Fruit fly (Drosophila melanogaster) whole organism, embryonic: ENCODE data around the gene Agpat3.

ENCODE experiments used
- B-H1 ChIP-seq: fragments of 200-800 bp; sonication (Bioruptor generic); IDR thresholded peaks from 3 replicates; pipeline ENCODE4 v1.3.6; 2022; ENCODE audit warnings: missing biosample characterization, missing genetic modification characterization
- BEAF-32 ChIP-seq: fragments of 200-800 bp; sonication (Bioruptor generic); optimal IDR thresholded peaks from 3 replicates; lab custom pipeline; 2017; ENCODE audit warnings: missing biosample characterization, missing genetic modification characterization, mild to moderate bottlenecking, moderate library complexity, missing genetic modification reagents
- CG12299 ChIP-seq: fragments of 200-800 bp; sonication (Bioruptor generic); optimal IDR thresholded peaks from 2 replicates; lab custom pipeline; 2018; ENCODE audit warnings: missing biosample characterization, mild to moderate bottlenecking, missing genetic modification characterization
- CG15696 ChIP-seq: fragments of 200-800 bp; sonication (Bioruptor generic); optimal IDR thresholded peaks from 2 replicates; lab custom pipeline; 2019; ENCODE audit warnings: missing biosample characterization, mild to moderate bottlenecking, missing genetic modification characterization, moderate library complexity
- CG1603 ChIP-seq: fragments of 200-800 bp; sonication (Bioruptor generic); optimal IDR thresholded peaks from 2 replicates; lab custom pipeline; 2019; ENCODE audit warnings: missing biosample characterization, mild to moderate bottlenecking, missing genetic modification characterization, moderate library complexity
- CG1647 ChIP-seq: fragments of 200-800 bp; sonication (Bioruptor generic); optimal IDR thresholded peaks from 3 replicates; lab custom pipeline; 2016; ENCODE audit warnings: missing biosample characterization, missing genetic modification characterization
- CG18011 ChIP-seq: fragments of 200-800 bp; sonication (Bioruptor generic); optimal IDR thresholded peaks from 2 replicates; lab custom pipeline; 2017; ENCODE audit warnings: missing biosample characterization, missing genetic modification characterization, mild to moderate bottlenecking, moderate library complexity, missing genotype
- CG18764 ChIP-seq: fragments of 200-800 bp; sonication (Bioruptor generic); optimal IDR thresholded peaks from 3 replicates; lab custom pipeline; 2016; ENCODE audit warnings: missing biosample characterization, missing genetic modification characterization
- CG2120 ChIP-seq: fragments of 200-800 bp; sonication (Bioruptor generic); optimal IDR thresholded peaks from 3 replicates; lab custom pipeline; 2016; ENCODE audit warnings: missing biosample characterization, missing genetic modification characterization
- CG3726 ChIP-seq: fragments of 200-800 bp; sonication (Bioruptor generic); IDR thresholded peaks from 3 replicates; pipeline ENCODE4, ENCODE4 v1.3.6; 2022; ENCODE audit warnings: missing biosample characterization, missing genetic modification characterization
- CG4707 ChIP-seq: fragments of 200-800 bp; sonication (Bioruptor generic); optimal IDR thresholded peaks from 2 replicates; lab custom pipeline; 2018; ENCODE audit warnings: missing biosample characterization, mild to moderate bottlenecking, missing genetic modification characterization, moderate library complexity
- CG6813 ChIP-seq: fragments of 200-800 bp; sonication (Bioruptor generic); optimal IDR thresholded peaks from 2 replicates; lab custom pipeline; 2017; ENCODE audit warnings: missing biosample characterization, missing genetic modification characterization, mild to moderate bottlenecking, moderate library complexity, missing genetic modification reagents
- CG7556 ChIP-seq: fragments of 200-800 bp; sonication (Bioruptor generic); optimal IDR thresholded peaks from 2 replicates; lab custom pipeline; 2017; ENCODE audit warnings: missing biosample characterization, mild to moderate bottlenecking, missing genetic modification characterization
- CG7987 ChIP-seq: fragments of 200-800 bp; sonication (Bioruptor generic); optimal IDR thresholded peaks from 2 replicates; lab custom pipeline; 2018; ENCODE audit warnings: missing biosample characterization, mild to moderate bottlenecking, missing genetic modification characterization, moderate library complexity
- CHES-1-like ChIP-seq: fragments of 200-800 bp; sonication (Bioruptor generic); optimal IDR thresholded peaks from 2 replicates; lab custom pipeline; 2016; ENCODE audit warnings: missing biosample characterization, missing genetic modification characterization
- CoRest ChIP-seq: fragments of 200-800 bp; sonication (Bioruptor generic); optimal IDR thresholded peaks from 3 replicates; lab custom pipeline; 2018; ENCODE audit warnings: missing biosample characterization, mild to moderate bottlenecking, missing genetic modification characterization, moderate library complexity
- D19A ChIP-seq: fragments of 200-800 bp; optimal IDR thresholded peaks from 3 replicates; lab custom pipeline; 2019; ENCODE audit warnings: missing biosample characterization, mild to moderate bottlenecking, missing genetic modification characterization, moderate library complexity
- Dp ChIP-seq: fragments of 200-800 bp; sonication (Bioruptor generic); optimal IDR thresholded peaks from 2 replicates; lab custom pipeline; 2018; ENCODE audit warnings: missing biosample characterization, mild to moderate bottlenecking, missing genetic modification characterization, moderate library complexity
- Dref ChIP-seq: fragments of 200-800 bp; sonication (Bioruptor generic); IDR thresholded peaks from 2 replicates; pipeline ENCODE4 v1.3.6; 2022; ENCODE audit warnings: missing biosample characterization, missing genetic modification characterization
- Eip74EF ChIP-seq, 2 experiments: fragments of 200-800 bp in 1 of 2; fragments of >200 bp in 1 of 2; sonication (Bioruptor generic) in 1 of 2; optimal IDR thresholded peaks; 2 replicates each; lab custom pipeline; 2017 to 2019; ENCODE audit warnings: missing biosample characterization in 2 of 2, missing genetic modification characterization in 2 of 2, mild to moderate bottlenecking in 1 of 2, moderate library complexity in 1 of 2
- Fer3 ChIP-seq: fragments of 200-800 bp; sonication (Bioruptor generic); optimal IDR thresholded peaks from 2 replicates; lab custom pipeline; 2018; ENCODE audit warnings: missing biosample characterization, mild to moderate bottlenecking, missing genetic modification characterization, moderate library complexity
- H15 ChIP-seq: fragments of 200-800 bp; sonication (Bioruptor generic); IDR thresholded peaks from 3 replicates; pipeline ENCODE4 v1.3.6; 2022; ENCODE audit warnings: missing biosample characterization, missing genetic modification characterization
- Nf-YB ChIP-seq: fragments of 200-800 bp; sonication (Bioruptor generic); optimal IDR thresholded peaks from 3 replicates; lab custom pipeline; 2019; ENCODE audit warnings: missing biosample characterization, mild to moderate bottlenecking, missing genetic modification characterization, moderate library complexity
- Opbp ChIP-seq: fragments of 200-800 bp; sonication (Bioruptor generic); IDR thresholded peaks from 3 replicates; pipeline ENCODE4 v1.3.6; 2022; ENCODE audit warnings: missing biosample characterization, missing genetic modification characterization; ENCODE audit not compliant: partially characterized antibody
- Optix ChIP-seq: fragments of 200-800 bp; sonication (Bioruptor generic); IDR thresholded peaks from 3 replicates; pipeline ENCODE4 v1.3.6; 2022; ENCODE audit warnings: missing biosample characterization, missing genetic modification characterization
- PHDP ChIP-seq: fragments of 200-800 bp; sonication (Bioruptor generic); optimal IDR thresholded peaks from 3 replicates; lab custom pipeline; 2018; ENCODE audit warnings: missing biosample characterization, mild to moderate bottlenecking, missing genetic modification characterization, moderate library complexity
- Scr ChIP-seq: fragments of 200-800 bp; sonication (Bioruptor generic); IDR thresholded peaks from 2 replicates; pipeline ENCODE4 v1.3.6; 2022; ENCODE audit warnings: missing biosample characterization, missing genetic modification characterization; ENCODE audit not compliant: partially characterized antibody
- Sin3A ChIP-seq: fragments of >200 bp; optimal IDR thresholded peaks from 2 replicates; lab custom pipeline; 2018
- Six4 ChIP-seq: fragments of 200-800 bp; sonication (Bioruptor generic); optimal IDR thresholded peaks from 2 replicates; lab custom pipeline; 2016; ENCODE audit warnings: missing biosample characterization, missing genetic modification characterization
- Sox100B ChIP-seq: fragments of 200-800 bp; sonication (Bioruptor generic); optimal IDR thresholded peaks from 3 replicates; lab custom pipeline; 2018; ENCODE audit warnings: missing biosample characterization, mild to moderate bottlenecking, missing genetic modification characterization
- al ChIP-seq: fragments of 200-800 bp; sonication (Bioruptor generic); IDR thresholded peaks from 2 replicates; pipeline ENCODE4 v1.3.6; 2022; ENCODE audit warnings: missing biosample characterization, missing genetic modification characterization
- az2 ChIP-seq: fragments of 200-800 bp; sonication (Bioruptor generic); optimal IDR thresholded peaks from 3 replicates; lab custom pipeline; 2016; ENCODE audit warnings: missing biosample characterization, missing genetic modification characterization
- bcd ChIP-seq: fragments of 200-800 bp; sonication (Bioruptor generic); optimal IDR thresholded peaks from 2 replicates; lab custom pipeline; 2017; ENCODE audit warnings: missing biosample characterization, mild to moderate bottlenecking, missing genetic modification characterization
- bigmax ChIP-seq: fragments of 200-800 bp; sonication (Bioruptor generic); optimal IDR thresholded peaks from 2 replicates; lab custom pipeline; 2018; ENCODE audit warnings: missing biosample characterization, mild to moderate bottlenecking, missing genetic modification characterization
- cg ChIP-seq: fragments of 200-800 bp; sonication (Bioruptor generic); optimal IDR thresholded peaks from 3 replicates; lab custom pipeline; 2019; ENCODE audit warnings: missing biosample characterization, mild to moderate bottlenecking, missing genetic modification characterization, moderate library complexity
- cwo ChIP-seq: fragments of 200-800 bp; sonication (Bioruptor generic); optimal IDR thresholded peaks from 3 replicates; lab custom pipeline; 2017; ENCODE audit warnings: missing biosample characterization, missing genetic modification characterization, mild to moderate bottlenecking, moderate library complexity, missing genetic modification reagents
- ems ChIP-seq: fragments of 200-800 bp; sonication (Bioruptor generic); optimal IDR thresholded peaks from 3 replicates; lab custom pipeline; 2016; ENCODE audit warnings: missing biosample characterization, missing genetic modification characterization
- fd3F ChIP-seq: fragments of 200-800 bp; sonication (Bioruptor generic); optimal IDR thresholded peaks from 2 replicates; lab custom pipeline; 2018; ENCODE audit warnings: missing biosample characterization, mild to moderate bottlenecking, missing genetic modification characterization, moderate library complexity
- fru ChIP-seq: fragments of >200 bp; optimal IDR thresholded peaks from 2 replicates; lab custom pipeline; 2017
- gem ChIP-seq: fragments of 200-800 bp; sonication (Bioruptor generic); optimal IDR thresholded peaks from 2 replicates; lab custom pipeline; 2019; ENCODE audit warnings: missing biosample characterization, mild to moderate bottlenecking, missing genetic modification characterization, moderate library complexity
- gfzf ChIP-seq: fragments of 200-800 bp; sonication (Bioruptor generic); optimal IDR thresholded peaks from 2 replicates; lab custom pipeline; 2016; ENCODE audit warnings: missing biosample characterization, mild to moderate bottlenecking, missing genetic modification characterization, moderate library complexity
- maf-S ChIP-seq: fragments of 200-800 bp; sonication (Bioruptor generic); optimal IDR thresholded peaks from 2 replicates; lab custom pipeline; 2016; ENCODE audit warnings: missing biosample characterization, missing genetic modification characterization
- odd ChIP-seq: fragments of 200-800 bp; sonication (Bioruptor generic); optimal IDR thresholded peaks from 2 replicates; lab custom pipeline; 2017; ENCODE audit warnings: missing biosample characterization, mild to moderate bottlenecking, missing genetic modification characterization
- org-1 ChIP-seq: fragments of 200-800 bp; sonication (Bioruptor generic); optimal IDR thresholded peaks from 2 replicates; lab custom pipeline; 2017; ENCODE audit warnings: missing biosample characterization, missing genetic modification characterization
- pzg ChIP-seq: fragments of 200-800 bp; sonication (Bioruptor generic); optimal IDR thresholded peaks from 3 replicates; lab custom pipeline; 2018; ENCODE audit warnings: missing biosample characterization, mild to moderate bottlenecking, missing genetic modification characterization, moderate library complexity
- rib ChIP-seq: fragments of 200-800 bp; sonication (Bioruptor generic); IDR thresholded peaks from 2 replicates; pipeline ENCODE4 v1.3.6; 2022; ENCODE audit warnings: missing biosample characterization, missing genetic modification characterization
- sna ChIP-seq: fragments of 200-800 bp; sonication (Bioruptor generic); IDR thresholded peaks from 2 replicates; pipeline ENCODE4 v1.3.6; 2022; ENCODE audit warnings: missing biosample characterization, missing genetic modification characterization; ENCODE audit not compliant: partially characterized antibody

Gene Agpat3

DNA sequence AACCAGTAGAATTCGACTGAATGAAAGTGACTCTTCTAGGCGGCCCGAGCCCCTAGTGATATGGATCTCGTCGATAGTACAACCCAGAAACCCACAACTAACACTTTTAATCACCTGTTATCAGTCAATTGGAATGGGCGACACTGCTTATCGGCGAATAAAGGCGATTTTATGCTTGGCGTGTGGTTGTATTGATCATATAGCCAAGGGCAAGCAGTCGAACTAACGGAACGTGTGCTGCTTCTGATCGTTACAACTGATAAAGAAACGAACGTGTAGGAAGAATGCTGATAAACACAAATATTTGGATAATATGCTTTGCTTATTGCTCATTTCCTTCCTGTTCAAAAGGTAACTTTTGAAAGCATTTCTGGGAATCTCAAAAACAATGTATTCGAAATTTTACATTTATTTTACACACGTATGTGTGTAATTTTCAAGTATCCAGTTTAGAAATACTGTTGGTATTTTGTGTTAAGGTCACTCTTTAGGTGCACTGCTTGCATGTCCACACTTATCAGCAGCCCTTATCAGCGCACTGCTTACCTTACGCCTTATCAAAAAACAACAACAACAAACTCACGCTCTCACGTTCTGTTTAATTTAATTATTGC lies 4.5 kb downstream of the Agpat3 start, which contains the start of gene Agpat4 (continued):
- TF ChIP-seq az2 (GFP tag; lab: Kevin White, UChicago) (no peak), CHES-1-like (GFP tag; lab: Kevin White, UChicago) (peak; percentile 4), gfzf (GFP tag; lab: Kevin White, UChicago) (peak; percentile 87), Eip74EF (GFP tag; optimal IDR thresholded peaks at IDR 0.05; lab: Kevin White, UChicago) (peak in 1 of 2 experiments; percentile 81), sna (GFP tag; lab: Robert Waterston, UW) (no peak)

dm6 chr3L:16380770-16381169 lies 5.0 kb downstream of the Agpat3 start:
- TF ChIP-seq cwo (GFP tag; lab: Kevin White, UChicago) (no peak), Sox100B (GFP tag; lab: Kevin White, UChicago) (peak; percentile 64), CG18011 (GFP tag; lab: Kevin White, UChicago) (no peak), CG18764 (GFP tag; lab: Kevin White, UChicago) (no peak), fd3F (GFP tag; lab: Kevin White, UChicago) (peak; percentile 64), Scr (GFP tag; lab: Robert Waterston, UW) (no peak), CG1603 (tag; lab: Kevin White, UChicago) (peak; percentile 78), CG1647 (GFP tag; lab: Kevin White, UChicago) (peak; percentile 18), CG12299 (tag; lab: Kevin White, UChicago) (peak; percentile 49), rib (GFP tag; lab: Robert Waterston, UW) (0 out of 2 replicates have a peak, but pooled peaks have one; percentile 38), CG7556 (GFP tag; lab: Kevin White, UChicago) (peak; percentile 67), H15 (GFP tag; lab: Robert Waterston, UW) (no peak), CG15696 (tag; lab: Kevin White, UChicago) (peak; percentile 75), Dref (GFP tag; lab: Robert Waterston, UW) (no peak), B-H1 (GFP tag; lab: Robert Waterston, UW) (no peak), sna (GFP tag; lab: Robert Waterston, UW) (no peak), PHDP (peak; percentile 70), CG3726 (GFP tag; lab: Robert Waterston, UW) (no peak), gem (peak; percentile 80), D19A (peak; percentile 60), maf-S (GFP tag; lab: Kevin White, UChicago) (peak; percentile 46), pzg (GFP tag; lab: Kevin White, UChicago) (no peak), fru (lab: Kevin White, UChicago) (no peak), Nf-YB (GFP tag; lab: Kevin White, UChicago) (peak; percentile 1), Six4 (GFP tag; lab: Kevin White, UChicago) (peak; percentile 65), bigmax (GFP tag; lab: Kevin White, UChicago) (no peak), cg (peak; percentile 78), bcd (GFP tag; lab: Kevin White, UChicago) (peak; percentile 34), Sin3A (no peak), CG7987 (GFP tag; lab: Kevin White, UChicago) (no peak), Fer3 (tag; lab: Kevin White, UChicago) (peak; percentile 81), CG2120 (GFP tag; lab: Kevin White, UChicago) (peak; percentile 85), Opbp (GFP tag; lab: Robert Waterston, UW) (no peak), CG6813 (GFP tag; lab: Kevin White, UChicago) (peak; percentile 31), Optix (GFP tag; lab: Robert Waterston, UW) (no peak; the same call in 2 of the 3 replicates), Dp (GFP tag; lab: Kevin White, UChicago) (no peak), odd (GFP tag; lab: Kevin White, UChicago) (peak; percentile 59), CG4707 (GFP tag; lab: Kevin White, UChicago) (peak; percentile 16), CoRest (tag; lab: Kevin White, UChicago) (peak; percentile 73), org-1 (GFP tag; lab: Kevin White, UChicago) (peak; percentile 50), ems (GFP tag; lab: Kevin White, UChicago) (peak; percentile 60), BEAF-32 (GFP tag; lab: Kevin White, UChicago) (no peak), al (GFP tag; lab: Robert Waterston, UW) (peak; percentile 58)
